Worm (Caenorhabditis elegans) whole organism, early embryonic: Measurements from ENCODE around the gene irld-55.

Experiments
- B0310.2 ChIP-seq: sonication (generic microtip); optimal IDR thresholded peaks from 2 replicates; lab custom pipeline; 2016; ENCODE audit warnings: mild to moderate bottlenecking, missing genetic modification characterization, missing compliant biosample characterization
- F13C5.2 ChIP-seq: sonication (generic microtip); optimal IDR thresholded peaks from 2 replicates; lab custom pipeline; 2017; ENCODE audit warnings: mild to moderate bottlenecking, missing genetic modification characterization, inconsistent platforms, missing compliant biosample characterization
- ama-1 ChIP-seq: fragments of 150-350 bp; optimal IDR thresholded peaks from 2 replicates; lab custom pipeline; 2014
- flt-1 ChIP-seq: fragments of 200-800 bp; sonication (Bioruptor generic); IDR thresholded peaks from 2 replicates; pipeline ENCODE4 v1.3.6; 2022; ENCODE audit warnings: missing genetic modification characterization, missing compliant biosample characterization
- hmbx-1 ChIP-seq: sonication (generic microtip); optimal IDR thresholded peaks from 2 replicates; lab custom pipeline; 2016; ENCODE audit warnings: mild to moderate bottlenecking, missing genetic modification characterization, missing compliant biosample characterization
- hnd-1 ChIP-seq: sonication (generic microtip); optimal IDR thresholded peaks from 2 replicates; lab custom pipeline; 2016; ENCODE audit warnings: missing genetic modification characterization, missing compliant biosample characterization
- scrt-1 ChIP-seq: fragments of 200-800 bp; sonication (Bioruptor generic); IDR thresholded peaks from 2 replicates; pipeline ENCODE4 v1.3.6; 2022; ENCODE audit warnings: missing genetic modification characterization, missing compliant biosample characterization
- sea-1 ChIP-seq: fragments of 200-800 bp; sonication (Bioruptor generic); conservative IDR thresholded peaks from 2 replicates; pipeline ENCODE4 v1.3.6; 2022; ENCODE audit warnings: missing genetic modification characterization, missing compliant biosample characterization

- TF ChIP-seq hnd-1 (tag; lab: Kevin White, UChicago), result no peak
- no peak for TF ChIP-seq ama-1
- no peak for TF ChIP-seq flt-1
- no peak for TF ChIP-seq scrt-1 (GFP tag; lab: Robert Waterston, UW)
- no peak for TF ChIP-seq sea-1 (GFP tag; lab: Robert Waterston, UW)
- no peak for TF ChIP-seq F13C5.2 (tag; lab: Kevin White, UChicago)
- TF ChIP-seq B0310.2 (tag; lab: Kevin White, UChicago), result no peak
- no peak for TF ChIP-seq hmbx-1 (tag; lab: Kevin White, UChicago)
Observed at ce11 chrIV:13989875-13990274, 30.1 kb upstream of the irld-55 start.
